Worm (Caenorhabditis elegans): ENCODE measurements around the gene Y59H11AR.3.

DNA sequence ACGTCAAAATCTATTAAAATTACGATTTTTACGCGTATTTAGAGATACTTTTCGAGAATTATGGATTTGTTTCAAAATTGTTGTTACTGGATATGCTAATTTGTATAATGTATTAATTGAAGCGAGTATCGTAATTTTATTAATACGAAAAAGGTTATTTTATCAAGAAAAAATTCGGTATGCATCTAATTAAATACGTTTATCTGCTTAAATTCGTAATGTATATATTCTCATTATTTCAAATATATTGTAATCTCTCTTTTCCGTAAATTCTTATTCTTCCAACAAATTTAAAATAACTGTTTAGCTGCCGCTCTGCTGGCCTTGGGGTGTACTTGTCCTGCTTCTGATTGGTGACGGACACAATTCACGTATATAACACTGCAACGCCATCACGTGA is 35.8 kb upstream of the Y59H11AR.3 start, which contains the start of gene dgk-4:
- TF ChIP-seq ama-1 (optimal IDR thresholded peaks at IDR 0.05), result no peak
- no peak for TF ChIP-seq flt-1 (GFP tag; IDR thresholded peaks at IDR 0.05)
- no peak for TF ChIP-seq tra-4 (tag; optimal IDR thresholded peaks at IDR 0.05)
- no peak for TF ChIP-seq tbx-37 (GFP tag; conservative IDR thresholded peaks at IDR 0.05)
- TF ChIP-seq hmbx-1 (tag; optimal IDR thresholded peaks at IDR 0.05), result no peak
- TF ChIP-seq hmg-4 (GFP tag; optimal IDR thresholded peaks at IDR 0.05), result no peak
- TF ChIP-seq sea-1 (GFP tag; conservative IDR thresholded peaks at IDR 0.05), result no peak
- TF ChIP-seq B0310.2 (tag; optimal IDR thresholded peaks at IDR 0.05), result no peak
- TF ChIP-seq pes-1 (GFP tag; IDR thresholded peaks at IDR 0.05), result no peak
- TF ChIP-seq ceh-13 (GFP tag; optimal IDR thresholded peaks at IDR 0.05), result no peak
- TF ChIP-seq tbx-11 (GFP tag; IDR thresholded peaks at IDR 0.05), result no peak

All from whole organism, early embryonic.